Fruit fly (Drosophila melanogaster) whole organism, embryonic: ENCODE measurements around the gene CG44362.
A peak's percentile ranks its signal among the peaks of the same experiment; 100 is the strongest.

Experiments used
- ATbp ChIP-seq: fragments of 200-800 bp; sonication (Bioruptor generic); optimal IDR thresholded peaks from 2 replicates; lab custom pipeline; 2017; ENCODE audit warnings: missing biosample characterization, mild to moderate bottlenecking, missing genetic modification characterization, missing genetic modification reagents
- Asciz ChIP-seq: fragments of 200-800 bp; sonication (Bioruptor generic); optimal IDR thresholded peaks from 2 replicates; lab custom pipeline; 2017; ENCODE audit warnings: missing biosample characterization, mild to moderate bottlenecking, missing genetic modification characterization, missing genetic modification reagents
- Atf6 ChIP-seq: fragments of 200-800 bp; sonication (Bioruptor generic); IDR thresholded peaks from 2 replicates; pipeline ENCODE4 v1.3.6; 2022; ENCODE audit warnings: missing biosample characterization, missing genetic modification characterization
- CG10267 ChIP-seq: fragments of 200-800 bp; sonication (Bioruptor generic); optimal IDR thresholded peaks from 2 replicates; lab custom pipeline; 2018; ENCODE audit warnings: missing biosample characterization, mild to moderate bottlenecking, missing genetic modification characterization, moderate library complexity
- CG11504 ChIP-seq: fragments of 200-800 bp; sonication (Bioruptor generic); optimal IDR thresholded peaks from 3 replicates; lab custom pipeline; 2019; ENCODE audit warnings: missing biosample characterization, mild to moderate bottlenecking, missing genetic modification characterization, moderate library complexity
- CG11695 ChIP-seq: fragments of 200-800 bp; sonication (Bioruptor generic); IDR thresholded peaks from 3 replicates; pipeline ENCODE4 v1.3.6; 2022; ENCODE audit warnings: missing biosample characterization, missing genetic modification characterization
- CG11696 ChIP-seq: fragments of 200-800 bp; sonication (Bioruptor generic); IDR thresholded peaks from 2 replicates; pipeline ENCODE4 v1.3.6; 2022; ENCODE audit warnings: missing biosample characterization, missing genetic modification characterization
- CG12391 ChIP-seq: fragments of 200-800 bp; sonication (Bioruptor generic); optimal IDR thresholded peaks from 3 replicates; lab custom pipeline; 2018; ENCODE audit warnings: missing biosample characterization, mild to moderate bottlenecking, missing genetic modification characterization, moderate library complexity
- CG1529 ChIP-seq: fragments of 200-800 bp; sonication (Bioruptor generic); optimal IDR thresholded peaks from 3 replicates; lab custom pipeline; 2018; ENCODE audit warnings: missing biosample characterization, missing genetic modification characterization
- CG16863 ChIP-seq: fragments of 200-800 bp; sonication (Bioruptor generic); optimal IDR thresholded peaks from 3 replicates; lab custom pipeline; 2016; ENCODE audit warnings: missing biosample characterization, missing genetic modification characterization
- CG2120 ChIP-seq: fragments of 200-800 bp; sonication (Bioruptor generic); optimal IDR thresholded peaks from 3 replicates; lab custom pipeline; 2016; ENCODE audit warnings: missing biosample characterization, missing genetic modification characterization
- CG3281 ChIP-seq: fragments of 200-800 bp; sonication (Bioruptor generic); optimal IDR thresholded peaks from 3 replicates; lab custom pipeline; 2017; ENCODE audit warnings: missing biosample characterization, mild to moderate bottlenecking, missing genetic modification characterization
- CG33213 ChIP-seq: fragments of 200-800 bp; sonication (Bioruptor generic); optimal IDR thresholded peaks from 3 replicates; lab custom pipeline; 2016; ENCODE audit warnings: missing biosample characterization, missing genetic modification characterization
- CG4328 ChIP-seq: fragments of 200-800 bp; sonication (Bioruptor generic); optimal IDR thresholded peaks from 3 replicates; lab custom pipeline; 2017; ENCODE audit warnings: missing biosample characterization, missing genetic modification reagents, missing genetic modification characterization
- CG43689 ChIP-seq: fragments of 200-800 bp; sonication (Bioruptor generic); IDR thresholded peaks from 2 replicates; pipeline ENCODE4 v1.3.6; 2022; ENCODE audit warnings: missing biosample characterization, missing genetic modification characterization
- CG4424 ChIP-seq: fragments of 200-800 bp; sonication (Bioruptor generic); optimal IDR thresholded peaks from 3 replicates; lab custom pipeline; 2016; ENCODE audit warnings: missing biosample characterization, missing genetic modification characterization
- CG4820 ChIP-seq: fragments of 200-800 bp; sonication (Bioruptor generic); optimal IDR thresholded peaks from 3 replicates; lab custom pipeline; 2016; ENCODE audit warnings: missing biosample characterization, missing genetic modification characterization
- CG7556 ChIP-seq: fragments of 200-800 bp; sonication (Bioruptor generic); optimal IDR thresholded peaks from 2 replicates; lab custom pipeline; 2017; ENCODE audit warnings: missing biosample characterization, mild to moderate bottlenecking, missing genetic modification characterization
- Dek ChIP-seq: fragments of 200-800 bp; sonication (Bioruptor generic); optimal IDR thresholded peaks from 3 replicates; lab custom pipeline; 2019; ENCODE audit warnings: missing biosample characterization, mild to moderate bottlenecking, missing genetic modification characterization, moderate library complexity
- Fer3 ChIP-seq: fragments of 200-800 bp; sonication (Bioruptor generic); optimal IDR thresholded peaks from 2 replicates; lab custom pipeline; 2018; ENCODE audit warnings: missing biosample characterization, mild to moderate bottlenecking, missing genetic modification characterization, moderate library complexity
- HHEX ChIP-seq: fragments of 200-800 bp; sonication (Bioruptor generic); optimal IDR thresholded peaks from 3 replicates; lab custom pipeline; 2017; ENCODE audit warnings: missing biosample characterization, mild to moderate bottlenecking, missing genetic modification characterization, missing genetic modification reagents
- HLH3B ChIP-seq: fragments of 200-800 bp; sonication (Bioruptor generic); IDR thresholded peaks from 2 replicates; pipeline ENCODE4 v1.3.6; 2022; ENCODE audit warnings: missing biosample characterization, missing genetic modification characterization
- Hr51 ChIP-seq, 2 experiments: fragments of 200-800 bp; sonication (Bioruptor generic); optimal IDR thresholded peaks; 2 replicates in 1 of 2; 3 replicates in 1 of 2; lab custom pipeline; 2016 to 2018; ENCODE audit warnings: missing biosample characterization in 2 of 2, missing genetic modification characterization in 2 of 2, mild to moderate bottlenecking in 1 of 2, moderate library complexity in 1 of 2
- Pdp1 ChIP-seq, 2 experiments: fragments of 200-800 bp; sonication (Bioruptor generic); optimal IDR thresholded peaks; 3 replicates each; lab custom pipeline; 2016; ENCODE audit warnings: missing biosample characterization in 2 of 2, missing genetic modification characterization in 2 of 2, mild to moderate bottlenecking in 1 of 2, moderate library complexity in 1 of 2
- Spps ChIP-seq: fragments of 200-800 bp; sonication (Bioruptor generic); optimal IDR thresholded peaks from 2 replicates; lab custom pipeline; 2018; ENCODE audit warnings: missing biosample characterization, mild to moderate bottlenecking, missing genetic modification characterization
- Ssrp ChIP-seq: fragments of 200-800 bp; sonication (Bioruptor generic); optimal IDR thresholded peaks from 2 replicates; lab custom pipeline; 2018; ENCODE audit warnings: missing biosample characterization, mild to moderate bottlenecking, missing genetic modification characterization, moderate library complexity
- Taf1 ChIP-seq: fragments of 200-800 bp; sonication (Bioruptor generic); IDR thresholded peaks from 2 replicates; pipeline ENCODE4 v1.3.6; 2022; ENCODE audit warnings: missing biosample characterization, missing genetic modification characterization
- ab ChIP-seq: fragments of 200-800 bp; sonication (Bioruptor generic); optimal IDR thresholded peaks from 2 replicates; lab custom pipeline; 2016; ENCODE audit warnings: missing biosample characterization, missing genetic modification characterization
- cg ChIP-seq: fragments of 200-800 bp; sonication (Bioruptor generic); optimal IDR thresholded peaks from 3 replicates; lab custom pipeline; 2019; ENCODE audit warnings: missing biosample characterization, mild to moderate bottlenecking, missing genetic modification characterization, moderate library complexity
- chm ChIP-seq: fragments of 200-800 bp; sonication (Bioruptor generic); IDR thresholded peaks from 2 replicates; pipeline ENCODE4 v1.3.6; 2022; ENCODE audit warnings: missing biosample characterization, missing genetic modification characterization
- ci ChIP-seq: fragments of 200-800 bp; sonication (Bioruptor generic); IDR thresholded peaks from 3 replicates; pipeline ENCODE4 v1.3.6; 2022; ENCODE audit warnings: missing biosample characterization, missing genetic modification characterization
- corto ChIP-seq: fragments of 200-800 bp; sonication (Bioruptor generic); optimal IDR thresholded peaks from 2 replicates; lab custom pipeline; 2016; ENCODE audit warnings: missing biosample characterization, mild to moderate bottlenecking, missing genetic modification characterization, moderate library complexity
- fd96Cb ChIP-seq: fragments of 200-800 bp; sonication (Bioruptor generic); optimal IDR thresholded peaks from 2 replicates; lab custom pipeline; 2018; ENCODE audit warnings: missing biosample characterization, mild to moderate bottlenecking, missing genetic modification characterization, moderate library complexity
- gcm ChIP-seq: fragments of 200-800 bp; sonication (Bioruptor generic); optimal IDR thresholded peaks from 2 replicates; lab custom pipeline; 2019; ENCODE audit warnings: missing biosample characterization, mild to moderate bottlenecking, missing genetic modification characterization, moderate library complexity
- gem ChIP-seq: fragments of 200-800 bp; sonication (Bioruptor generic); optimal IDR thresholded peaks from 2 replicates; lab custom pipeline; 2019; ENCODE audit warnings: missing biosample characterization, mild to moderate bottlenecking, missing genetic modification characterization, moderate library complexity
- gsb-n ChIP-seq: fragments of 200-800 bp; sonication (Bioruptor generic); optimal IDR thresholded peaks from 3 replicates; lab custom pipeline; 2018; ENCODE audit warnings: missing biosample characterization, mild to moderate bottlenecking, missing genetic modification characterization
- hth ChIP-seq: fragments of >200 bp; optimal IDR thresholded peaks from 2 replicates; lab custom pipeline; 2017; ENCODE audit warnings: inconsistent platforms
- inv ChIP-seq: fragments of 200-800 bp; sonication (Bioruptor generic); IDR thresholded peaks from 2 replicates; pipeline ENCODE4 v1.3.6; 2022; ENCODE audit warnings: missing biosample characterization, missing genetic modification characterization; ENCODE audit not compliant: partially characterized antibody
- lbe ChIP-seq: fragments of 200-800 bp; sonication (Bioruptor generic); optimal IDR thresholded peaks from 2 replicates; lab custom pipeline; 2016; ENCODE audit warnings: missing biosample characterization, mild to moderate bottlenecking, missing genetic modification characterization
- nom ChIP-seq: fragments of 200-800 bp; sonication (Bioruptor generic); optimal IDR thresholded peaks from 2 replicates; lab custom pipeline; 2017; ENCODE audit warnings: missing biosample characterization, missing genetic modification characterization, mild to moderate bottlenecking, moderate library complexity, missing genetic modification reagents
- pb ChIP-seq: fragments of 200-800 bp; sonication (Bioruptor generic); optimal IDR thresholded peaks from 3 replicates; lab custom pipeline; 2016; ENCODE audit warnings: missing biosample characterization, missing genetic modification characterization
- row ChIP-seq: fragments of 200-800 bp; sonication (Bioruptor generic); IDR thresholded peaks from 3 replicates; pipeline ENCODE4 v1.3.6; 2022; ENCODE audit warnings: missing biosample characterization, missing genetic modification characterization
- sens ChIP-seq: fragments of 200-800 bp; sonication (Bioruptor generic); peaks from one replicate; lab custom pipeline; 2016; ENCODE audit warnings: missing biosample characterization, missing genetic modification characterization
- sim ChIP-seq: fragments of 200-800 bp; sonication (Bioruptor generic); IDR thresholded peaks from 2 replicates; pipeline ENCODE4 v1.3.6; 2022; ENCODE audit warnings: missing biosample characterization, missing genetic modification characterization
- slbo ChIP-seq: fragments of 200-800 bp; sonication (Bioruptor generic); IDR thresholded peaks from 2 replicates; pipeline ENCODE4 v1.3.6; 2022; ENCODE audit warnings: missing biosample characterization, missing genetic modification characterization
- ssp ChIP-seq: fragments of 200-800 bp; sonication (Bioruptor generic); IDR thresholded peaks from 2 replicates; pipeline ENCODE4 v1.3.6; 2022; ENCODE audit warnings: missing biosample characterization, missing genetic modification characterization
- tin ChIP-seq: fragments of 200-800 bp; sonication (Bioruptor generic); optimal IDR thresholded peaks from 3 replicates; lab custom pipeline; 2016; ENCODE audit warnings: missing biosample characterization, missing genetic modification characterization
- zfh1 ChIP-seq: fragments of 200-800 bp; sonication (Bioruptor generic); IDR thresholded peaks from 3 replicates; pipeline ENCODE4 v1.3.6; 2022; ENCODE audit warnings: missing biosample characterization, missing genetic modification characterization

CG44362 gene

dm6 chr3L:11369778-11370684 lies 27.3 kb upstream of the CG44362 start (continued):
- TF ChIP-seq CG10267 (tag; lab: Kevin White, UChicago) (peak; percentile 72), gem (tag; lab: Kevin White, UChicago) (peak; percentile 45), Atf6 (GFP tag; lab: Robert Waterston, UW) (no peak), hth (lab: Kevin White, UChicago) (no peak), Ssrp (tag; lab: Kevin White, UChicago) (peak; percentile 5), CG2120 (no peak), Asciz (GFP tag; lab: Kevin White, UChicago) (peak; percentile 44), Taf1 (no peak), fd96Cb (tag; lab: Kevin White, UChicago) (peak; percentile 73), gsb-n (tag; lab: Kevin White, UChicago) (peak; percentile 34), corto (GFP tag; lab: Kevin White, UChicago) (peak; percentile 88), Hr51 (GFP tag; optimal IDR thresholded peaks at IDR 0.05; lab: Kevin White, UChicago) (no peak), ab (no peak), ssp (GFP tag; lab: Robert Waterston, UW) (peak; percentile 30; the same call in 1 of the 2 replicates), Spps (tag; lab: Kevin White, UChicago) (peak; percentile 69), CG1529 (GFP tag; lab: Kevin White, UChicago) (peak; percentile 10), inv (no peak), CG4820 (peak; percentile 40), CG12391 (peak; percentile 20), CG11695 (GFP tag; lab: Robert Waterston, UW) (peak; percentile 52; the same call in 1 of the 3 replicates), gcm (GFP tag; lab: Kevin White, UChicago) (peak; percentile 56), row (no peak), CG16863 (GFP tag; lab: Kevin White, UChicago) (no peak), pb (GFP tag; lab: Kevin White, UChicago) (peak; percentile 58), cg (GFP tag; lab: Kevin White, UChicago) (peak; percentile 32), lbe (peak; percentile 34), sim (0 out of 2 replicates have a peak, but pooled peaks have one; percentile 53), CG33213 (no peak), sens (GFP tag; lab: Kevin White, UChicago) (no peak), HLH3B (GFP tag; lab: Robert Waterston, UW) (0 out of 2 replicates have a peak, but pooled peaks have one; percentile 5), Fer3 (tag; lab: Kevin White, UChicago) (peak; percentile 44), CG4328 (GFP tag; lab: Kevin White, UChicago) (peak; percentile 23), Dek (no peak), CG3281 (GFP tag; lab: Kevin White, UChicago) (peak; percentile 19), Pdp1 (GFP tag; optimal IDR thresholded peaks at IDR 0.05; lab: Kevin White, UChicago) (no peak), CG11504 (tag; lab: Kevin White, UChicago) (peak; percentile 67), ATbp (GFP tag; lab: Kevin White, UChicago) (peak; percentile 42), HHEX (GFP tag; lab: Kevin White, UChicago) (peak; percentile 38), nom (peak; percentile 78), slbo (GFP tag; lab: Robert Waterston, UW) (peak; percentile 4; the same call in 1 of the 2 replicates), CG4424 (GFP tag; lab: Kevin White, UChicago) (peak; percentile 60), chm (GFP tag; lab: Robert Waterston, UW) (0 out of 2 replicates have a peak, but pooled peaks have one; percentile 27), zfh1 (GFP tag; lab: Robert Waterston, UW) (peak; percentile 52), ci (GFP tag; lab: Robert Waterston, UW) (peak; percentile 64), tin (peak; percentile 25), CG7556 (peak; percentile 15), CG11696 (GFP tag; lab: Robert Waterston, UW) (peak; percentile 89), CG43689 (GFP tag; lab: Robert Waterston, UW) (no peak)
